Worm (Caenorhabditis elegans) whole organism, L1 larva: ENCODE data around the gene ver-3.
A peak's percentile ranks its signal among the peaks of the same experiment; 100 is the strongest.

Source experiments
- C16A3.4 ChIP-seq: fragments of 150-350 bp; optimal IDR thresholded peaks from 2 replicates; lab custom pipeline; 2014; ENCODE audit warnings: missing biosample characterization, missing genetic modification characterization
- C34B4.2 ChIP-seq: sonication (generic microtip); optimal IDR thresholded peaks from 2 replicates; lab custom pipeline; 2017; ENCODE audit warnings: mild to moderate bottlenecking, missing genetic modification characterization, missing compliant biosample characterization
- F16B12.6 ChIP-seq: fragments of 150-350 bp; optimal IDR thresholded peaks from 2 replicates; lab custom pipeline; 2014; ENCODE audit warnings: missing biosample characterization, missing genetic modification characterization
- Y116A8C.19 ChIP-seq: sonication (generic microtip); optimal IDR thresholded peaks from 2 replicates; lab custom pipeline; 2016; ENCODE audit warnings: missing compliant biosample characterization, missing genetic modification characterization, borderline replicate concordance
- aha-1 ChIP-seq: fragments of 150-350 bp; optimal IDR thresholded peaks from 2 replicates; lab custom pipeline; 2014; ENCODE audit warnings: missing biosample characterization, missing genetic modification characterization
- alr-1 ChIP-seq: fragments of 200-800 bp; sonication (Bioruptor generic); optimal IDR thresholded peaks from 2 replicates; lab custom pipeline; 2018; ENCODE audit warnings: borderline replicate concordance, mild to moderate bottlenecking, missing genetic modification characterization, missing compliant biosample characterization
- ama-1 ChIP-seq: fragments of 150-350 bp; optimal IDR thresholded peaks from 2 replicates; lab custom pipeline; 2014
- blmp-1 ChIP-seq: fragments of 150-350 bp; optimal IDR thresholded peaks from 2 replicates; lab custom pipeline; 2014; ENCODE audit warnings: missing biosample characterization, missing genetic modification characterization
- ceh-63 ChIP-seq: fragments of 200-800 bp; sonication (Bioruptor generic); optimal IDR thresholded peaks from 2 replicates; lab custom pipeline; 2018; ENCODE audit warnings: mild to moderate bottlenecking, missing genetic modification characterization, missing compliant biosample characterization
- ceh-82 ChIP-seq, 3 experiments: fragments of 150-350 bp in 1 of 3; sonication (generic microtip) in 2 of 3; optimal IDR thresholded peaks; 2 replicates each; lab custom pipeline; 2014 to 2017; ENCODE audit warnings: missing biosample characterization in 3 of 3, missing genetic modification characterization in 3 of 3
- ceh-90 ChIP-seq: sonication (generic microtip); optimal IDR thresholded peaks from 2 replicates; lab custom pipeline; 2016; ENCODE audit warnings: missing genetic modification characterization, missing compliant biosample characterization
- dsc-1 ChIP-seq: sonication (generic microtip); optimal IDR thresholded peaks from 2 replicates; lab custom pipeline; 2016; ENCODE audit warnings: mild to moderate bottlenecking, missing genetic modification characterization, missing compliant biosample characterization
- efl-1 ChIP-seq, 4 experiments: fragments of 150-350 bp; optimal IDR thresholded peaks in 3 of 4; peaks in 1 of 4; 1 replicate in 1 of 4; 2 replicates in 3 of 4; lab custom pipeline; 2014; ENCODE audit warnings: missing biosample characterization in 2 of 4, missing genetic modification characterization in 2 of 4, missing genetic modification reagents in 2 of 4
- egl-13 ChIP-seq: sonication (generic microtip); optimal IDR thresholded peaks from 2 replicates; lab custom pipeline; 2016; ENCODE audit warnings: missing genotype, missing genetic modification reagents, missing genetic modification characterization, missing compliant biosample characterization
- egl-27 ChIP-seq, 2 experiments: fragments of 150-350 bp in 1 of 2; sonication (generic microtip); optimal IDR thresholded peaks; 3 replicates each; lab custom pipeline; 2017 to 2018; ENCODE audit warnings: missing biosample characterization in 2 of 2, missing genetic modification characterization in 2 of 2, missing genetic modification reagents in 2 of 2
- elt-2 ChIP-seq: sonication (generic microtip); optimal IDR thresholded peaks from 2 replicates; lab custom pipeline; 2016; ENCODE audit warnings: missing genetic modification characterization, mild to moderate bottlenecking, inconsistent platforms, missing compliant biosample characterization, missing genetic modification reagents
- elt-3 ChIP-seq, 6 experiments: fragments of 150-350 bp in 1 of 6; sonication (generic microtip); optimal IDR thresholded peaks; 2 replicates each; lab custom pipeline; 2017 to 2018; ENCODE audit warnings: missing biosample characterization in 6 of 6, missing genetic modification characterization in 6 of 6, inconsistent platforms in 1 of 6
- ets-5 ChIP-seq: fragments of 200-800 bp; sonication (Bioruptor generic); IDR thresholded peaks from 2 replicates; pipeline ENCODE4 v1.3.6; 2022; ENCODE audit warnings: missing genetic modification characterization, missing compliant biosample characterization
- fkh-10 ChIP-seq: sonication (generic microtip); optimal IDR thresholded peaks from 2 replicates; lab custom pipeline; 2017; ENCODE audit warnings: missing biosample characterization, missing genetic modification reagents, missing genetic modification characterization
- fkh-4 ChIP-seq: sonication (generic microtip); optimal IDR thresholded peaks from 2 replicates; lab custom pipeline; 2016; ENCODE audit warnings: missing compliant biosample characterization, missing genetic modification characterization, borderline replicate concordance
- fos-1 ChIP-seq: fragments of 150-350 bp; optimal IDR thresholded peaks from 2 replicates; lab custom pipeline; 2014; ENCODE audit warnings: missing biosample characterization, missing genetic modification characterization
- hlh-17 ChIP-seq: fragments of 200-800 bp; sonication (Bioruptor generic); optimal IDR thresholded peaks from 2 replicates; lab custom pipeline; 2018; ENCODE audit warnings: missing genetic modification characterization, mild to moderate bottlenecking, missing compliant biosample characterization, moderate library complexity, borderline replicate concordance
- irx-1 ChIP-seq: sonication (generic microtip); optimal IDR thresholded peaks from 2 replicates; lab custom pipeline; 2016; ENCODE audit warnings: missing genetic modification characterization, missing compliant biosample characterization
- isw-1 ChIP-seq: fragments of 200-800 bp; sonication (Bioruptor generic); IDR thresholded peaks from 2 replicates; pipeline ENCODE4 v1.3.6; 2022; ENCODE audit warnings: missing genetic modification characterization, missing compliant biosample characterization
- lin-13 ChIP-seq: fragments of 150-350 bp; optimal IDR thresholded peaks from 2 replicates; lab custom pipeline; 2014; ENCODE audit warnings: missing biosample characterization, missing genetic modification reagents, missing genetic modification characterization
- lin-14 ChIP-seq: fragments of 200-800 bp; sonication (Bioruptor generic); optimal IDR thresholded peaks from 2 replicates; lab custom pipeline; 2018; ENCODE audit warnings: mild to moderate bottlenecking, missing genetic modification characterization, moderate library complexity, missing compliant biosample characterization
- lin-35 ChIP-seq, 2 experiments: fragments of 150-350 bp; optimal IDR thresholded peaks; 2 replicates each; lab custom pipeline; 2014; ENCODE audit warnings: missing biosample characterization in 2 of 2, missing genetic modification characterization in 2 of 2, missing genetic modification reagents in 2 of 2
- mab-9 ChIP-seq: fragments of 200-800 bp; sonication (Bioruptor generic); IDR thresholded peaks from 2 replicates; pipeline ENCODE4 v1.3.6; 2022; ENCODE audit warnings: missing genetic modification reagents, missing genetic modification characterization, missing compliant biosample characterization
- mep-1 ChIP-seq: fragments of 150-350 bp; optimal IDR thresholded peaks from 2 replicates; lab custom pipeline; 2014; ENCODE audit warnings: missing biosample characterization, missing genetic modification characterization
- nhr-19 ChIP-seq: fragments of 200-800 bp; sonication (Bioruptor generic); conservative IDR thresholded peaks from 2 replicates; pipeline ENCODE4 v1.3.6; 2022; ENCODE audit warnings: missing genetic modification characterization, missing compliant biosample characterization
- nhr-20 ChIP-seq: sonication (generic microtip); optimal IDR thresholded peaks from 2 replicates; lab custom pipeline; 2016; ENCODE audit warnings: mild to moderate bottlenecking, missing genetic modification characterization, missing compliant biosample characterization
- nhr-237 ChIP-seq: fragments of 150-350 bp; optimal IDR thresholded peaks from 2 replicates; lab custom pipeline; 2014; ENCODE audit warnings: missing biosample characterization, missing genetic modification characterization
- nhr-28 ChIP-seq: fragments of 150-350 bp; optimal IDR thresholded peaks from 2 replicates; lab custom pipeline; 2014; ENCODE audit warnings: missing biosample characterization, missing genetic modification characterization
- nhr-71 ChIP-seq: sonication (generic microtip); optimal IDR thresholded peaks from 2 replicates; lab custom pipeline; 2016; ENCODE audit warnings: mild to moderate bottlenecking, missing genetic modification characterization, moderate library complexity, missing compliant biosample characterization
- nhr-77 ChIP-seq: fragments of 150-350 bp; optimal IDR thresholded peaks from 2 replicates; lab custom pipeline; 2014; ENCODE audit warnings: missing biosample characterization, missing genetic modification characterization
- nhr-84 ChIP-seq: sonication (generic microtip); optimal IDR thresholded peaks from 2 replicates; lab custom pipeline; 2017; ENCODE audit warnings: missing biosample characterization, missing genetic modification characterization
- nhr-90 ChIP-seq: sonication (generic microtip); optimal IDR thresholded peaks from 2 replicates; lab custom pipeline; 2016; ENCODE audit warnings: mild to moderate bottlenecking, missing genetic modification characterization, missing compliant biosample characterization; ENCODE audit not compliant: poor library complexity
- pag-3 ChIP-seq: sonication (generic microtip); optimal IDR thresholded peaks from 2 replicates; lab custom pipeline; 2017; ENCODE audit warnings: missing genetic modification characterization, mild to moderate bottlenecking, missing compliant biosample characterization, antibody characterized with exemption, borderline replicate concordance; ENCODE audit not compliant: insufficient read depth
- skn-1 ChIP-seq: fragments of 150-350 bp; optimal IDR thresholded peaks from 2 replicates; lab custom pipeline; 2014; ENCODE audit warnings: missing biosample characterization, missing genetic modification characterization
- snpc-4 ChIP-seq: fragments of 150-350 bp; optimal IDR thresholded peaks from 2 replicates; lab custom pipeline; 2014; ENCODE audit warnings: missing biosample characterization, missing genetic modification characterization
- snu-23 ChIP-seq: sonication (generic microtip); optimal IDR thresholded peaks from 2 replicates; lab custom pipeline; 2016; ENCODE audit warnings: missing genetic modification characterization, missing compliant biosample characterization
- sox-4 ChIP-seq: sonication (generic microtip); optimal IDR thresholded peaks from 2 replicates; lab custom pipeline; 2016; ENCODE audit warnings: missing genetic modification characterization, missing compliant biosample characterization
- sptf-1 ChIP-seq: fragments of 150-350 bp; optimal IDR thresholded peaks from 2 replicates; lab custom pipeline; 2014; ENCODE audit warnings: missing biosample characterization, missing genetic modification characterization
- sup-37 ChIP-seq: fragments of 200-800 bp; sonication (Bioruptor generic); optimal IDR thresholded peaks from 2 replicates; lab custom pipeline; 2018; ENCODE audit warnings: mild to moderate bottlenecking, missing genetic modification characterization, missing compliant biosample characterization
- unc-30 ChIP-seq: sonication (generic microtip); optimal IDR thresholded peaks from 2 replicates; lab custom pipeline; 2017; ENCODE audit warnings: missing biosample characterization, missing genetic modification characterization
- unc-62 ChIP-seq: fragments of 150-350 bp; optimal IDR thresholded peaks from 2 replicates; lab custom pipeline; 2014; ENCODE audit warnings: missing biosample characterization, missing genetic modification reagents, missing genetic modification characterization
- unc-98 ChIP-seq: fragments of 200-800 bp; sonication (Bioruptor generic); IDR thresholded peaks from 2 replicates; pipeline ENCODE4 v1.3.6; 2022; ENCODE audit warnings: missing genetic modification characterization, missing compliant biosample characterization
- xbp-1 ChIP-seq: sonication (generic microtip); optimal IDR thresholded peaks from 2 replicates; lab custom pipeline; 2016; ENCODE audit warnings: missing genetic modification characterization, missing compliant biosample characterization
- zag-1 ChIP-seq: fragments of 150-350 bp; optimal IDR thresholded peaks from 2 replicates; lab custom pipeline; 2014; ENCODE audit warnings: missing biosample characterization, missing genetic modification characterization
- zip-4 ChIP-seq: fragments of 200-800 bp; sonication (Bioruptor generic); optimal IDR thresholded peaks from 2 replicates; lab custom pipeline; 2018; ENCODE audit warnings: mild to moderate bottlenecking, missing genetic modification characterization, moderate library complexity, missing compliant biosample characterization
- ztf-11 ChIP-seq, 2 experiments: sonication (generic microtip); optimal IDR thresholded peaks; 2 replicates each; lab custom pipeline; 2016 to 2017; ENCODE audit warnings: missing genetic modification characterization in 2 of 2, missing biosample characterization in 1 of 2, missing compliant biosample characterization in 1 of 2
- ztf-4 ChIP-seq: fragments of 150-350 bp; optimal IDR thresholded peaks from 2 replicates; lab custom pipeline; 2014; ENCODE audit warnings: missing biosample characterization, missing genetic modification characterization

The ver-3 gene

DNA sequence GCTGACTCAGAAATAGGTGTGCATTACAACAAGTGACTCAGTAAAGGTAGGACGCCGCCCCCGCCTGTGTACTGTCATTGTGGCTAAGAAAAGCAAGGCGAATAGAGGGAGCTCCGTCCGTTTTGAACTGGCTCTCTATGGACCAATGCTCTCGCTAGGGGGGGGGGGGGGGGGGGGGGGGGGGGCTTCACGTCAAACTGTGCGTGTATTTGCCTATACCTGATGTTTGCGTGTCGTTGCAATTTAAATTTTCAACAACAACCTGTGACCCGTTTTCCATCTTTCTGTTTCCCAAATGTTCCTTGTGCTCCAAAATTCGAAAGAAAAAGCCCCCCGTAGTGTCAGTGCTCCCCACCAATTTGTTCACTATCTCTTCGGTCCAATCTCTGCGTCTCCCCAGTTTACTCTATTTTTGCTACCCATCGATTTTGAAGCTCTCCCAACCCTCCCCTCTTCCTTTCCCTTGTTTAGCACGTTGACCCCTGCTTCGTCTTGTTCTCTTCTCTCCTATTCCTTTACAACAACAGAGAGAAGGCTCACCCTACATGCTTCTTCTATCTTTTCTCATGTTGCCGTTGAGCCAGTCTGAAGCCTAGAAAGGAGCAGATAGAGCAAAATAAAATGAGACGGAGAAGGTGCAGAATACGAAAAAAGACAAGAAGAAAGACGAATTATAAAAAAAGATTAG, 42.3 kb downstream of the ver-3 start:
- TF ChIP-seq blmp-1 (no peak), fos-1 (no peak), egl-27 (tag; optimal IDR thresholded peaks at IDR 0.05; lab: Kevin White, UChicago) (no peak), aha-1 (no peak), snu-23 (GFP tag; lab: Kevin White, UChicago) (peak; percentile 44), snpc-4 (no peak), lin-13 (GFP tag; lab: Kevin White, UChicago) (no peak), nhr-19 (no peak), C16A3.4 (tag; lab: Kevin White, UChicago) (no peak), F16B12.6 (tag; lab: Kevin White, UChicago) (no peak), skn-1 (tag; lab: Kevin White, UChicago) (no peak), sptf-1 (tag; lab: Kevin White, UChicago) (no peak), irx-1 (no peak), ets-5 (no peak), isw-1 (GFP tag; lab: Robert Waterston, UW) (no peak), ama-1 (no peak), sup-37 (GFP tag; lab: Kevin White, UChicago) (no peak), nhr-84 (tag; lab: Kevin White, UChicago) (no peak), ceh-82 (tag; optimal IDR thresholded peaks at IDR 0.05; lab: Kevin White, UChicago) (peak in 2 of 3 experiments; percentile 40 to 48), elt-2 (tag; lab: Kevin White, UChicago) (peak; percentile 17), efl-1 (optimal IDR thresholded peaks at IDR 0.05; lab: Kevin White, UChicago) (no peak), efl-1 (GFP tag; optimal IDR thresholded peaks at IDR 0.05 in 1 of 2; lab: Kevin White, UChicago) (no peak), lin-35 (GFP tag; optimal IDR thresholded peaks at IDR 0.05; lab: Kevin White, UChicago) (peak in 1 of 2 experiments; percentile 7), sox-4 (tag; lab: Kevin White, UChicago) (no peak), mep-1 (tag; lab: Kevin White, UChicago) (peak; percentile 12), zip-4 (GFP tag; lab: Kevin White, UChicago) (no peak), ztf-4 (no peak), fkh-10 (GFP tag; lab: Kevin White, UChicago) (peak; percentile 72), xbp-1 (tag; lab: Kevin White, UChicago) (no peak), ceh-63 (GFP tag; lab: Kevin White, UChicago) (no peak), fkh-4 (tag; lab: Kevin White, UChicago) (no peak), Y116A8C.19 (tag; lab: Kevin White, UChicago) (no peak), nhr-71 (tag; lab: Kevin White, UChicago) (peak; percentile 35), alr-1 (tag; lab: Kevin White, UChicago) (no peak), nhr-20 (tag; lab: Kevin White, UChicago) (peak; percentile 4), lin-14 (peak; percentile 83), C34B4.2 (tag; lab: Kevin White, UChicago) (no peak), hlh-17 (GFP tag; lab: Kevin White, UChicago) (no peak), ztf-11 (tag; optimal IDR thresholded peaks at IDR 0.05; lab: Kevin White, UChicago) (no peak), dsc-1 (peak; percentile 6), nhr-77 (tag; lab: Kevin White, UChicago) (no peak), unc-62 (GFP tag; lab: Kevin White, UChicago) (no peak), nhr-237 (tag; lab: Kevin White, UChicago) (no peak), ceh-90 (tag; lab: Kevin White, UChicago) (no peak), mab-9 (GFP tag; lab: Robert Waterston, UW) (no peak), unc-30 (no peak), unc-98 (no peak), elt-3 (tag; optimal IDR thresholded peaks at IDR 0.05; lab: Kevin White, UChicago) (no peak), nhr-90 (tag; lab: Kevin White, UChicago) (no peak), pag-3 (tag; lab: Kevin White, UChicago) (no peak), nhr-28 (no peak), egl-13 (tag; lab: Kevin White, UChicago) (no peak), zag-1 (tag; lab: Kevin White, UChicago) (no peak)
